Fruit fly (Drosophila melanogaster) Kc167 (cell line): ENCODE results near the gene CG43084.

Experiments
- Myc ChIP-seq: fragments of >200 bp; optimal IDR thresholded peaks from 2 replicates; lab custom pipeline; 2017; ENCODE audit warnings: missing external identifiers
- Sin3A ChIP-seq: fragments of >200 bp; optimal IDR thresholded peaks from 2 replicates; lab custom pipeline; 2018; ENCODE audit warnings: missing external identifiers
- h ChIP-seq: fragments of >200 bp; optimal IDR thresholded peaks from 3 replicates; lab custom pipeline; 2018; ENCODE audit warnings: missing external identifiers
- insv ChIP-seq: fragments of >200 bp; optimal IDR thresholded peaks from 3 replicates; lab custom pipeline; 2018; ENCODE audit warnings: missing external identifiers
- psq ChIP-seq: fragments of >200 bp; optimal IDR thresholded peaks from 2 replicates; lab custom pipeline; 2017; ENCODE audit warnings: missing external identifiers
- ttk ChIP-seq: sonication (Bioruptor generic); optimal IDR thresholded peaks from 2 replicates; lab custom pipeline; 2017; ENCODE audit warnings: missing external identifiers

DNA sequence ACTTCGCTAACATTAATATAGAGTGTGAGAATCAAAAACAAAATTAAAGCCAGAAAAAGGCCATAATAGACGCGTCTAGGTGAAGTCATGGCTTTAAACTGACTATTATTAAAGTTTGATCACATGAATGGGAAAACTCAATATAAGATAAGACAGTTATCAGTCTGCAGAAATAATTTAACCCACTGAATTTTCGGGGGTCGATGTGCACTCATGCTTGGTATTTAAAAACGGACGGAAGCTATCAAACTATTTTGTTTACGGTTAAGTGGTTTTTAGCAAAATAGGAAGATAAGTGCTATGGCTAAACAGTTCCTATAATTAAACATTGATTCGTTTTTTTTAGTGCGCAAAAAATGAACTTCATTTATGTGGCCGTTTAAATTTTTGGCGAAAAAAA lies 41.3 kb downstream of the CG43084 start, which contains the start of gene CG34451:
- TF ChIP-seq psq (lab: Kevin White, UChicago): no peak
- TF ChIP-seq Myc: no peak
- no peak for TF ChIP-seq ttk (lab: Kevin White, UChicago)
- no peak for TF ChIP-seq Sin3A
- no peak for TF ChIP-seq h (lab: Kevin White, UChicago)
- TF ChIP-seq insv (lab: Kevin White, UChicago): no peak
